Fruit fly (Drosophila melanogaster) whole organism, embryonic: Measurements from ENCODE around the gene CG5910.

Experiments
- Ada2b ChIP-seq: fragments of 200-800 bp; sonication (Bioruptor generic); IDR thresholded peaks from 2 replicates; pipeline ENCODE4 v1.3.6; 2022; ENCODE audit warnings: missing biosample characterization, missing genetic modification characterization
- Aef1 ChIP-seq: fragments of 200-800 bp; sonication (Bioruptor generic); IDR thresholded peaks from 3 replicates; pipeline ENCODE4 v1.3.6; 2022; ENCODE audit warnings: missing biosample characterization, missing genetic modification characterization
- Bdp1 ChIP-seq: fragments of 200-800 bp; sonication (Bioruptor generic); optimal IDR thresholded peaks from 3 replicates; lab custom pipeline; 2016; ENCODE audit warnings: missing biosample characterization, missing genetic modification characterization
- CG11085 ChIP-seq: fragments of 200-800 bp; sonication (Bioruptor generic); IDR thresholded peaks from 2 replicates; pipeline ENCODE4 v1.3.6; 2022; ENCODE audit warnings: missing biosample characterization, missing genetic modification characterization
- CG11247 ChIP-seq: fragments of 200-800 bp; sonication (Bioruptor generic); IDR thresholded peaks from 2 replicates; pipeline ENCODE4 v1.3.6; 2022; ENCODE audit warnings: missing biosample characterization, missing genetic modification characterization
- CG11695 ChIP-seq: fragments of 200-800 bp; sonication (Bioruptor generic); IDR thresholded peaks from 3 replicates; pipeline ENCODE4 v1.3.6; 2022; ENCODE audit warnings: missing biosample characterization, missing genetic modification characterization
- CG15073 ChIP-seq: fragments of 200-800 bp; sonication (Bioruptor generic); optimal IDR thresholded peaks from 2 replicates; lab custom pipeline; 2016; ENCODE audit warnings: missing biosample characterization, missing genetic modification characterization
- CG1602 ChIP-seq: fragments of 200-800 bp; sonication (Bioruptor generic); optimal IDR thresholded peaks from 3 replicates; lab custom pipeline; 2016; ENCODE audit warnings: missing biosample characterization, missing genetic modification characterization
- CG17612 ChIP-seq: fragments of 200-800 bp; sonication (Bioruptor generic); IDR thresholded peaks from 2 replicates; pipeline ENCODE4 v1.3.6; 2022; ENCODE audit warnings: missing biosample characterization, missing genetic modification characterization
- CG17802 ChIP-seq: fragments of 200-800 bp; sonication (Bioruptor generic); optimal IDR thresholded peaks from 2 replicates; lab custom pipeline; 2018; ENCODE audit warnings: missing biosample characterization, mild to moderate bottlenecking, missing genetic modification characterization, moderate library complexity
- CG2678 ChIP-seq: fragments of 200-800 bp; sonication (Bioruptor generic); optimal IDR thresholded peaks from 3 replicates; lab custom pipeline; 2019; ENCODE audit warnings: missing biosample characterization, mild to moderate bottlenecking, missing genetic modification characterization, moderate library complexity
- CG3281 ChIP-seq: fragments of 200-800 bp; sonication (Bioruptor generic); optimal IDR thresholded peaks from 3 replicates; lab custom pipeline; 2017; ENCODE audit warnings: missing biosample characterization, mild to moderate bottlenecking, missing genetic modification characterization
- CG3838 ChIP-seq: fragments of 200-800 bp; sonication (Bioruptor generic); optimal IDR thresholded peaks from 3 replicates; lab custom pipeline; 2016; ENCODE audit warnings: missing biosample characterization, missing genetic modification characterization
- CG3995 ChIP-seq: fragments of 200-800 bp; sonication (Bioruptor generic); optimal IDR thresholded peaks from 3 replicates; lab custom pipeline; 2016; ENCODE audit warnings: missing biosample characterization, missing genetic modification characterization
- CG4328 ChIP-seq: fragments of 200-800 bp; sonication (Bioruptor generic); optimal IDR thresholded peaks from 3 replicates; lab custom pipeline; 2017; ENCODE audit warnings: missing biosample characterization, missing genetic modification reagents, missing genetic modification characterization
- CG6254 ChIP-seq: fragments of 200-800 bp; sonication (Bioruptor generic); optimal IDR thresholded peaks from 3 replicates; lab custom pipeline; 2017; ENCODE audit warnings: mild to moderate bottlenecking, missing biosample characterization, missing genetic modification reagents, missing genetic modification characterization
- CG7839 ChIP-seq: fragments of 200-800 bp; sonication (Bioruptor generic); optimal IDR thresholded peaks from 3 replicates; lab custom pipeline; 2018; ENCODE audit warnings: missing biosample characterization, mild to moderate bottlenecking, missing genetic modification characterization, moderate library complexity
- CG8924 ChIP-seq: fragments of 200-800 bp; optimal IDR thresholded peaks from 3 replicates; lab custom pipeline; 2019; ENCODE audit warnings: missing biosample characterization, mild to moderate bottlenecking, missing genetic modification characterization, moderate library complexity
- CHES-1-like ChIP-seq: fragments of 200-800 bp; sonication (Bioruptor generic); optimal IDR thresholded peaks from 2 replicates; lab custom pipeline; 2016; ENCODE audit warnings: missing biosample characterization, missing genetic modification characterization
- Deaf1 ChIP-seq: fragments of 200-800 bp; optimal IDR thresholded peaks from 3 replicates; lab custom pipeline; 2019; ENCODE audit warnings: missing biosample characterization, mild to moderate bottlenecking, missing genetic modification characterization, moderate library complexity
- E2f1 ChIP-seq: fragments of 200-800 bp; sonication (Bioruptor generic); IDR thresholded peaks from 2 replicates; pipeline ENCODE4 v1.3.6; 2022; ENCODE audit warnings: missing biosample characterization, missing genetic modification characterization
- Gsc ChIP-seq: fragments of 200-800 bp; sonication (Bioruptor generic); IDR thresholded peaks from 2 replicates; pipeline ENCODE4 v1.3.6; 2022; ENCODE audit warnings: missing biosample characterization, missing genetic modification characterization
- Hmr ChIP-seq: fragments of 200-800 bp; sonication (Bioruptor generic); optimal IDR thresholded peaks from 3 replicates; lab custom pipeline; 2017; ENCODE audit warnings: mild to moderate bottlenecking, missing biosample characterization, missing genetic modification reagents, missing genetic modification characterization
- NC2α ChIP-seq: fragments of 200-800 bp; sonication (Bioruptor generic); optimal IDR thresholded peaks from 2 replicates; lab custom pipeline; 2016; ENCODE audit warnings: missing biosample characterization, missing genetic modification characterization
- Nf-YC ChIP-seq: fragments of 200-800 bp; optimal IDR thresholded peaks from 3 replicates; lab custom pipeline; 2019; ENCODE audit warnings: missing biosample characterization, mild to moderate bottlenecking, missing genetic modification characterization, moderate library complexity
- Optix ChIP-seq: fragments of 200-800 bp; sonication (Bioruptor generic); IDR thresholded peaks from 3 replicates; pipeline ENCODE4 v1.3.6; 2022; ENCODE audit warnings: missing biosample characterization, missing genetic modification characterization
- Side ChIP-seq: fragments of 200-800 bp; sonication (Bioruptor generic); optimal IDR thresholded peaks from 2 replicates; lab custom pipeline; 2016; ENCODE audit warnings: missing biosample characterization, missing genetic modification characterization
- Sox100B ChIP-seq: fragments of 200-800 bp; sonication (Bioruptor generic); optimal IDR thresholded peaks from 3 replicates; lab custom pipeline; 2018; ENCODE audit warnings: missing biosample characterization, mild to moderate bottlenecking, missing genetic modification characterization
- Sox102F ChIP-seq: fragments of 200-800 bp; sonication (Bioruptor generic); optimal IDR thresholded peaks from 2 replicates; lab custom pipeline; 2018; ENCODE audit warnings: missing biosample characterization, mild to moderate bottlenecking, missing genetic modification characterization, moderate library complexity
- ab ChIP-seq: fragments of 200-800 bp; sonication (Bioruptor generic); optimal IDR thresholded peaks from 2 replicates; lab custom pipeline; 2016; ENCODE audit warnings: missing biosample characterization, missing genetic modification characterization
- ac ChIP-seq: fragments of 200-800 bp; sonication (Bioruptor generic); optimal IDR thresholded peaks from 3 replicates; lab custom pipeline; 2017; ENCODE audit warnings: missing biosample characterization, mild to moderate bottlenecking, missing genetic modification characterization
- az2 ChIP-seq: fragments of 200-800 bp; sonication (Bioruptor generic); optimal IDR thresholded peaks from 3 replicates; lab custom pipeline; 2016; ENCODE audit warnings: missing biosample characterization, missing genetic modification characterization
- bab2 ChIP-seq: fragments of 200-800 bp; sonication (Bioruptor generic); optimal IDR thresholded peaks from 2 replicates; lab custom pipeline; 2016; ENCODE audit warnings: missing biosample characterization, missing genetic modification characterization
- cas ChIP-seq: fragments of 200-800 bp; sonication (Bioruptor generic); IDR thresholded peaks from 2 replicates; pipeline ENCODE4 v1.3.6; 2022; ENCODE audit warnings: missing biosample characterization, missing genetic modification characterization
- cato ChIP-seq: fragments of 200-800 bp; sonication (Bioruptor generic); optimal IDR thresholded peaks from 2 replicates; lab custom pipeline; 2016; ENCODE audit warnings: missing biosample characterization, missing genetic modification characterization, borderline replicate concordance
- da ChIP-seq: fragments of 200-800 bp; sonication (Bioruptor generic); optimal IDR thresholded peaks from 2 replicates; lab custom pipeline; 2016; ENCODE audit warnings: missing biosample characterization, missing genetic modification characterization
- ems ChIP-seq: fragments of 200-800 bp; sonication (Bioruptor generic); optimal IDR thresholded peaks from 3 replicates; lab custom pipeline; 2016; ENCODE audit warnings: missing biosample characterization, missing genetic modification characterization
- fd96Cb ChIP-seq: fragments of 200-800 bp; sonication (Bioruptor generic); optimal IDR thresholded peaks from 2 replicates; lab custom pipeline; 2018; ENCODE audit warnings: missing biosample characterization, mild to moderate bottlenecking, missing genetic modification characterization, moderate library complexity
- gcm ChIP-seq: fragments of 200-800 bp; sonication (Bioruptor generic); optimal IDR thresholded peaks from 2 replicates; lab custom pipeline; 2019; ENCODE audit warnings: missing biosample characterization, mild to moderate bottlenecking, missing genetic modification characterization, moderate library complexity
- gem ChIP-seq: fragments of 200-800 bp; sonication (Bioruptor generic); optimal IDR thresholded peaks from 2 replicates; lab custom pipeline; 2019; ENCODE audit warnings: missing biosample characterization, mild to moderate bottlenecking, missing genetic modification characterization, moderate library complexity
- grau ChIP-seq: fragments of 200-800 bp; optimal IDR thresholded peaks from 3 replicates; lab custom pipeline; 2019; ENCODE audit warnings: missing biosample characterization, mild to moderate bottlenecking, missing genetic modification characterization, moderate library complexity
- luna ChIP-seq: fragments of 200-800 bp; sonication (Bioruptor generic); optimal IDR thresholded peaks from 2 replicates; lab custom pipeline; 2016; ENCODE audit warnings: missing biosample characterization, missing genetic modification characterization
- maf-S ChIP-seq: fragments of 200-800 bp; sonication (Bioruptor generic); optimal IDR thresholded peaks from 2 replicates; lab custom pipeline; 2016; ENCODE audit warnings: missing biosample characterization, missing genetic modification characterization
- psq ChIP-seq: fragments of 200-800 bp; sonication (Bioruptor generic); optimal IDR thresholded peaks from 2 replicates; lab custom pipeline; 2017; ENCODE audit warnings: missing biosample characterization, missing genetic modification characterization
- pzg ChIP-seq: fragments of 200-800 bp; sonication (Bioruptor generic); optimal IDR thresholded peaks from 3 replicates; lab custom pipeline; 2018; ENCODE audit warnings: missing biosample characterization, mild to moderate bottlenecking, missing genetic modification characterization, moderate library complexity
- sim ChIP-seq: fragments of 200-800 bp; sonication (Bioruptor generic); IDR thresholded peaks from 2 replicates; pipeline ENCODE4 v1.3.6; 2022; ENCODE audit warnings: missing biosample characterization, missing genetic modification characterization
- sna ChIP-seq: fragments of 200-800 bp; sonication (Bioruptor generic); IDR thresholded peaks from 2 replicates; pipeline ENCODE4 v1.3.6; 2022; ENCODE audit warnings: missing biosample characterization, missing genetic modification characterization; ENCODE audit not compliant: partially characterized antibody
- sob ChIP-seq: fragments of 200-800 bp; sonication (Bioruptor generic); IDR thresholded peaks from 2 replicates; pipeline ENCODE4 v1.3.6; 2022; ENCODE audit warnings: missing biosample characterization, missing genetic modification characterization
- sug ChIP-seq: fragments of 200-800 bp; optimal IDR thresholded peaks from 2 replicates; lab custom pipeline; 2019; ENCODE audit warnings: missing biosample characterization, mild to moderate bottlenecking, missing genetic modification characterization, moderate library complexity
- wor ChIP-seq: fragments of 200-800 bp; sonication (Bioruptor generic); IDR thresholded peaks from 2 replicates; pipeline ENCODE4 v1.3.6; 2022; ENCODE audit warnings: missing biosample characterization, missing genetic modification characterization
- zf30C ChIP-seq: fragments of 200-800 bp; sonication (Bioruptor generic); optimal IDR thresholded peaks from 3 replicates; lab custom pipeline; 2018; ENCODE audit warnings: missing biosample characterization, mild to moderate bottlenecking, missing genetic modification characterization

Gene CG5910

dm6 chr3L:20399550-20400109, 42.6 kb upstream of the CG5910 start (continued):
- TF ChIP-seq CG11247 (GFP tag; lab: Robert Waterston, UW) (peak; percentile 77), bab2 (peak; percentile 80), ac (GFP tag; lab: Kevin White, UChicago) (no peak), CG3838 (GFP tag; lab: Kevin White, UChicago) (peak; percentile 48), CG3995 (GFP tag; lab: Kevin White, UChicago) (peak; percentile 55), cato (GFP tag; lab: Kevin White, UChicago) (peak; percentile 58), gem (tag; lab: Kevin White, UChicago) (peak; percentile 93), Side (peak; percentile 67), gcm (GFP tag; lab: Kevin White, UChicago) (peak; percentile 89), Bdp1 (GFP tag; lab: Kevin White, UChicago) (peak; percentile 68), grau (tag; lab: Kevin White, UChicago) (peak; percentile 92), CG4328 (GFP tag; lab: Kevin White, UChicago) (peak; percentile 87), sug (tag; lab: Kevin White, UChicago) (peak; percentile 89), da (peak; percentile 56), CG3281 (GFP tag; lab: Kevin White, UChicago) (peak; percentile 87), CG1602 (peak; percentile 81), sob (GFP tag; lab: Robert Waterston, UW) (peak; percentile 86), CG2678 (peak; percentile 95), CG8924 (peak; percentile 93), CG11085 (GFP tag; lab: Robert Waterston, UW) (peak; percentile 77), az2 (peak; percentile 89), CG7839 (tag; lab: Kevin White, UChicago) (peak; percentile 92), maf-S (GFP tag; lab: Kevin White, UChicago) (peak; percentile 76), Gsc (GFP tag; lab: Robert Waterston, UW) (no peak), sim (peak; percentile 24; the same call in 1 of the 2 replicates), zf30C (no peak), luna (GFP tag; lab: Kevin White, UChicago) (peak; percentile 52), CG11695 (GFP tag; lab: Robert Waterston, UW) (peak; percentile 91), CG17802 (tag; lab: Kevin White, UChicago) (peak; percentile 23), pzg (GFP tag; lab: Kevin White, UChicago) (peak; percentile 2), wor (peak; percentile 59), Nf-YC (tag; lab: Kevin White, UChicago) (peak; percentile 82), Sox100B (GFP tag; lab: Kevin White, UChicago) (peak; percentile 91), Aef1 (GFP tag; lab: Robert Waterston, UW) (peak; percentile 77), Ada2b (GFP tag; lab: Robert Waterston, UW) (peak; percentile 80), NC2α (GFP tag; lab: Kevin White, UChicago) (peak; percentile 4), CG17612 (GFP tag; lab: Robert Waterston, UW) (peak; percentile 55; the same call in 1 of the 2 replicates), E2f1 (GFP tag; lab: Robert Waterston, UW) (peak; percentile 84), CG6254 (GFP tag; lab: Kevin White, UChicago) (peak; percentile 55), ems (GFP tag; lab: Kevin White, UChicago) (peak; percentile 75), Sox102F (peak; percentile 92), fd96Cb (tag; lab: Kevin White, UChicago) (peak; percentile 84), Hmr (peak; percentile 89), Deaf1 (tag; lab: Kevin White, UChicago) (peak; percentile 73), Optix (GFP tag; lab: Robert Waterston, UW) (peak; percentile 64; the same call in 1 of the 3 replicates), ab (GFP tag; lab: Kevin White, UChicago) (peak; percentile 82), CHES-1-like (GFP tag; lab: Kevin White, UChicago) (peak; percentile 71), psq (GFP tag; lab: Kevin White, UChicago) (peak; percentile 70), CG15073 (GFP tag; lab: Kevin White, UChicago) (peak; percentile 99), cas (GFP tag; lab: Robert Waterston, UW) (peak; percentile 78), sna (GFP tag; lab: Robert Waterston, UW) (no peak)
